Fruit fly (Drosophila melanogaster): ENCODE results near the gene CG34288.

- TF ChIP-seq CG34406 (GFP tag; optimal IDR thresholded peaks at IDR 0.05): no peak
- TF ChIP-seq fd85E (GFP tag; optimal IDR thresholded peaks at IDR 0.05): no peak
- no peak for TF ChIP-seq Hr4 (GFP tag; optimal IDR thresholded peaks at IDR 0.05)
- TF ChIP-seq lz (GFP tag; optimal IDR thresholded peaks at IDR 0.05): no peak
These were observed 11.0 kb downstream of the CG34288 start, which contains the start of gene CG13847 for dm6 chr3R:22436050-22436449.

Data from whole organism, prepupa.